Fruit fly (Drosophila melanogaster): Measurements from ENCODE around the gene Rcd4.

Gene Rcd4

dm6 chr2L:8350560-8351171 is 32.0 kb upstream of the Rcd4 start (continued):
- TF ChIP-seq tll (GFP tag; optimal IDR thresholded peaks at IDR 0.05): no peak
- TF ChIP-seq Ptx1 (GFP tag; IDR thresholded peaks at IDR 0.05): no peak
- TF ChIP-seq toy (GFP tag; IDR thresholded peaks at IDR 0.05): no peak
- no peak for TF ChIP-seq inv (GFP tag; IDR thresholded peaks at IDR 0.05; ENCODE audit: partially characterized antibody)
- TF ChIP-seq CG7271 (tag; optimal IDR thresholded peaks at IDR 0.05): no peak
- peak; percentile 69 for TF ChIP-seq odd (GFP tag; optimal IDR thresholded peaks at IDR 0.05)
- TF ChIP-seq ttk (GFP tag; IDR thresholded peaks at IDR 0.05): no peak
- no peak for TF ChIP-seq Dll (GFP tag; IDR thresholded peaks at IDR 0.05; ENCODE audit: partially characterized antibody)
- TF ChIP-seq CG18262 (tag; optimal IDR thresholded peaks at IDR 0.05): no peak
- no peak for TF ChIP-seq Neu2 (GFP tag; optimal IDR thresholded peaks at IDR 0.05; ENCODE audit: borderline replicate concordance)
- TF ChIP-seq CG2116 (GFP tag; optimal IDR thresholded peaks at IDR 0.05): no peak
- TF ChIP-seq az2 (GFP tag; optimal IDR thresholded peaks at IDR 0.05): no peak
- no peak for TF ChIP-seq cas (GFP tag; IDR thresholded peaks at IDR 0.05)
- peak; percentile 22 for TF ChIP-seq org-1 (GFP tag; optimal IDR thresholded peaks at IDR 0.05)
- no peak for TF ChIP-seq ac (GFP tag; optimal IDR thresholded peaks at IDR 0.05)
- no peak for TF ChIP-seq CG10321 (GFP tag; IDR thresholded peaks at IDR 0.05)
- TF ChIP-seq HmgZ (tag; optimal IDR thresholded peaks at IDR 0.05): peak; percentile 65
- TF ChIP-seq stc (GFP tag; IDR thresholded peaks at IDR 0.05): no peak
- TF ChIP-seq CG3065 (GFP tag; optimal IDR thresholded peaks at IDR 0.05): no peak
- TF ChIP-seq CG13894 (tag; optimal IDR thresholded peaks at IDR 0.05): no peak
- no peak for TF ChIP-seq CG10147 (GFP tag; optimal IDR thresholded peaks at IDR 0.05)
- no peak for TF ChIP-seq CG11085 (GFP tag; IDR thresholded peaks at IDR 0.05)
- no peak for TF ChIP-seq psq (GFP tag; optimal IDR thresholded peaks at IDR 0.05)
- TF ChIP-seq fd3F (GFP tag; optimal IDR thresholded peaks at IDR 0.05): peak; percentile 28
- peak; percentile 62 for TF ChIP-seq CG18599 (GFP tag; optimal IDR thresholded peaks at IDR 0.05)
- peak; percentile 86 for TF ChIP-seq Med (GFP tag)
- no peak for TF ChIP-seq danr (GFP tag; IDR thresholded peaks at IDR 0.05)
- TF ChIP-seq CG18764 (GFP tag; optimal IDR thresholded peaks at IDR 0.05): no peak
- TF ChIP-seq Side (GFP tag; optimal IDR thresholded peaks at IDR 0.05): peak; percentile 16
- TF ChIP-seq CoRest (tag; optimal IDR thresholded peaks at IDR 0.05): peak; percentile 33
- no peak for TF ChIP-seq NFAT (GFP tag; IDR thresholded peaks at IDR 0.05)
- no peak for TF ChIP-seq CG3838 (GFP tag; optimal IDR thresholded peaks at IDR 0.05)
- TF ChIP-seq sr (GFP tag; IDR thresholded peaks at IDR 0.05): no peak
- TF ChIP-seq Awh (GFP tag; IDR thresholded peaks at IDR 0.05): no peak; the same call in 1 of the 2 replicates
- TF ChIP-seq Doc3 (GFP tag; IDR thresholded peaks at IDR 0.05; ENCODE audit: partially characterized antibody): no peak
- no peak for TF ChIP-seq sc (optimal IDR thresholded peaks at IDR 0.05)
- TF ChIP-seq sc (GFP tag; optimal IDR thresholded peaks at IDR 0.05): no peak
- TF ChIP-seq Trl (optimal IDR thresholded peaks at IDR 0.05): no peak
- peak; percentile 8 for TF ChIP-seq Trl (GFP tag; optimal IDR thresholded peaks at IDR 0.05)
- no peak for TF ChIP-seq Ets97D (GFP tag; optimal IDR thresholded peaks at IDR 0.05)
- no peak for TF ChIP-seq CG42726 (GFP tag; IDR thresholded peaks at IDR 0.05; ENCODE audit: partially characterized antibody)
- peak; percentile 17 for TF ChIP-seq CG18011 (GFP tag; optimal IDR thresholded peaks at IDR 0.05)
- TF ChIP-seq Hr51 (GFP tag; optimal IDR thresholded peaks at IDR 0.05): peak in 1 of 2 experiments; percentile 26
- no peak for TF ChIP-seq CG31441 (GFP tag; IDR thresholded peaks at IDR 0.05)
- peak; percentile 59 for TF ChIP-seq CG17359 (tag; optimal IDR thresholded peaks at IDR 0.05)
- no peak for TF ChIP-seq zfh1 (GFP tag; IDR thresholded peaks at IDR 0.05)
- no peak for TF ChIP-seq gfzf (GFP tag; optimal IDR thresholded peaks at IDR 0.05)
- peak; percentile 25; the same call in 1 of the 3 replicates for TF ChIP-seq Dbx (GFP tag; IDR thresholded peaks at IDR 0.05)
- TF ChIP-seq prd (optimal IDR thresholded peaks at IDR 0.05): no peak
- no peak for TF ChIP-seq prd (GFP tag; IDR thresholded peaks at IDR 0.05)
- no peak for TF ChIP-seq vvl (GFP tag; IDR thresholded peaks at IDR 0.05)

All from whole organism, embryonic.